Fruit fly (Drosophila melanogaster): ENCODE results near the gene tzn.

Gene tzn

dm6 chr3L:20778224-20779063 is 20.0 kb upstream of the tzn start, which contains the start of the genes Pex16 and Pex14 (continued):
- peak; percentile 74; the same call in 2 of the 3 replicates for TF ChIP-seq zfh1 (GFP tag; IDR thresholded peaks at IDR 0.05)
- peak; percentile 72 for TF ChIP-seq Ada2b (GFP tag; IDR thresholded peaks at IDR 0.05)
- no peak for TF ChIP-seq CG6654 (GFP tag; optimal IDR thresholded peaks at IDR 0.05)
- TF ChIP-seq Dbx (GFP tag; IDR thresholded peaks at IDR 0.05): peak; percentile 65; the same call in 2 of the 3 replicates
- TF ChIP-seq ttk (GFP tag; IDR thresholded peaks at IDR 0.05): peak; percentile 73
- peak; percentile 69 for TF ChIP-seq nmo (GFP tag; optimal IDR thresholded peaks at IDR 0.05)
- TF ChIP-seq CG9727 (GFP tag; optimal IDR thresholded peaks at IDR 0.05): peak; percentile 69
- TF ChIP-seq CG9817 (tag; optimal IDR thresholded peaks at IDR 0.05): peak; percentile 76
- peak; percentile 30 for TF ChIP-seq CG11723 (GFP tag; optimal IDR thresholded peaks at IDR 0.05)
- TF ChIP-seq Max (GFP tag; optimal IDR thresholded peaks at IDR 0.05): peak; percentile 53
- TF ChIP-seq h (optimal IDR thresholded peaks at IDR 0.05): no peak
- TF ChIP-seq twi (tag; optimal IDR thresholded peaks at IDR 0.05): peak; percentile 42
- no peak for TF ChIP-seq gt (GFP tag; IDR thresholded peaks at IDR 0.05)
- no peak for TF ChIP-seq yki (optimal IDR thresholded peaks at IDR 0.05)
- no peak for TF ChIP-seq Hmx (GFP tag; optimal IDR thresholded peaks at IDR 0.05)
- peak; percentile 72 for TF ChIP-seq Camta (GFP tag; optimal IDR thresholded peaks at IDR 0.05)
- TF ChIP-seq seq (GFP tag; IDR thresholded peaks at IDR 0.05): 0 out of 2 replicates have a peak, but pooled peaks have one; percentile 10
- TF ChIP-seq CG34224 (GFP tag; IDR thresholded peaks at IDR 0.05; ENCODE audit: partially characterized antibody): no peak
- no peak for TF ChIP-seq Trl (optimal IDR thresholded peaks at IDR 0.05)
- peak; percentile 78 for TF ChIP-seq Trl (GFP tag; optimal IDR thresholded peaks at IDR 0.05)
- TF ChIP-seq wor (GFP tag; IDR thresholded peaks at IDR 0.05): no peak
- TF ChIP-seq dpn (GFP tag; optimal IDR thresholded peaks at IDR 0.05): peak; percentile 78 to 84
- peak; percentile 71 for TF ChIP-seq ranshi (GFP tag; IDR thresholded peaks at IDR 0.05)
- peak; percentile 82 for TF ChIP-seq bab2 (GFP tag; optimal IDR thresholded peaks at IDR 0.05)
- TF ChIP-seq croc (GFP tag; conservative IDR thresholded peaks at IDR 0.05): peak; percentile 38; the same call in 1 of the 3 replicates
- peak; percentile 62; the same call in 1 of the 2 replicates for TF ChIP-seq E2f1 (GFP tag; IDR thresholded peaks at IDR 0.05)
- no peak for TF ChIP-seq CG15011 (GFP tag; optimal IDR thresholded peaks at IDR 0.05)
- peak; percentile 69 for TF ChIP-seq fu2 (GFP tag; optimal IDR thresholded peaks at IDR 0.05)
- TF ChIP-seq tna (GFP tag; IDR thresholded peaks at IDR 0.05; ENCODE audit: partially characterized antibody): no peak
- TF ChIP-seq CG6175 (GFP tag; IDR thresholded peaks at IDR 0.05): peak; percentile 58; the same call in 1 of the 3 replicates
- peak; percentile 45; the same call in 2 of the 3 replicates for TF ChIP-seq CG14050 (GFP tag; IDR thresholded peaks at IDR 0.05)
- TF ChIP-seq CG6854 (GFP tag; optimal IDR thresholded peaks at IDR 0.05): no peak
- no peak for TF ChIP-seq Tbp (GFP tag; optimal IDR thresholded peaks at IDR 0.05)
- TF ChIP-seq gcm (GFP tag; optimal IDR thresholded peaks at IDR 0.05): no peak
- no peak for TF ChIP-seq Hr78 (GFP tag; optimal IDR thresholded peaks at IDR 0.05)
- TF ChIP-seq CG1233 (GFP tag; optimal IDR thresholded peaks at IDR 0.05): peak; percentile 57
- TF ChIP-seq CG43689 (GFP tag; IDR thresholded peaks at IDR 0.05): 0 out of 2 replicates have a peak, but pooled peaks have one; percentile 11
- no peak for TF ChIP-seq Hand (GFP tag; optimal IDR thresholded peaks at IDR 0.05)
- TF ChIP-seq ab (GFP tag; optimal IDR thresholded peaks at IDR 0.05): peak; percentile 56
- peak; percentile 59 for TF ChIP-seq cato (GFP tag; optimal IDR thresholded peaks at IDR 0.05; ENCODE audit: borderline replicate concordance)
- TF ChIP-seq CG15073 (GFP tag; optimal IDR thresholded peaks at IDR 0.05): no peak
- TF ChIP-seq CG7556 (GFP tag; optimal IDR thresholded peaks at IDR 0.05): peak; percentile 51
- peak; percentile 68 for TF ChIP-seq emc (GFP tag; optimal IDR thresholded peaks at IDR 0.05)
- TF ChIP-seq hkb (optimal IDR thresholded peaks at IDR 0.05): no peak
- no peak for TF ChIP-seq hkb (GFP tag; IDR thresholded peaks at IDR 0.05)
- peak; percentile 68 for TF ChIP-seq CG4617 (GFP tag; optimal IDR thresholded peaks at IDR 0.05; ENCODE audit: borderline replicate concordance)
- peak; percentile 63 for TF ChIP-seq ssp (GFP tag; IDR thresholded peaks at IDR 0.05)
- peak; percentile 85 for TF ChIP-seq CG9609 (GFP tag; optimal IDR thresholded peaks at IDR 0.05)
- TF ChIP-seq CG10366 (GFP tag; IDR thresholded peaks at IDR 0.05): peak; percentile 73
- TF ChIP-seq Dip3 (GFP tag; optimal IDR thresholded peaks at IDR 0.05): peak; percentile 69
- TF ChIP-seq jigr1 (GFP tag; IDR thresholded peaks at IDR 0.05): no peak
